Fruit fly (Drosophila melanogaster) S2 (cell line): ENCODE results near the gene Tb.

Experiments used
- CG8478 ChIP-seq: fragments of >200 bp; optimal IDR thresholded peaks from 2 replicates; lab custom pipeline; 2018
- CTCF ChIP-seq, 2 experiments: fragments of >200 bp; optimal IDR thresholded peaks; 2 replicates each; lab custom pipeline; 2018

Tb gene

DNA sequence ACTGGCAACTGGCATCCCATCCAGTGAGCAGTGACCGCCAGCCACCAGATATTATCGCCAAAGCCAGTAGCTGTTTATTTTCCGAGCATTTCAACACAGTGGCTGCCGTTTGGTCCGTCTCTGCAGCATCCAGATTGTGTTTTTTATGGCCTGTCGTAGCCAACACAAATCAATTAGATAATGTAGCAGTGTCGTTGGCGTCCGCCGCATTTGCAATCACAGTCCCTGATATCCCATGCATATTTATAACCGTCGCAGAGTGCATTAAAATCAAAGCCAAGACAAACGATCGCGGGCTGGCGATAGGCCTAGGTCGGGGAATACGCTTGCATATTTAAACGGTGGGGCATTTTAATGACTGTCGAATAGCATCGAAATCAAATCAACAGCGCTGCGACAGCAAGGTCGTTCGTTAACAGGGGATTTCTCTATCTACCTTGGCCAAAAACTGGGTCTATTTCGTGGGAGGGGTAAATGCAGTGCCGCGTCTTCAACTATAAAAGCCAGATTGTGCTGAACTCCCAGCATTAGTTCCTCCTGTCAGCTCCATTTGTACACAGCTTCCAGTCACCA lies 16.7 kb upstream of the Tb start, which contains the start of gene TwdlD:
Gene TwdlD (plus strand): TSS at position 523 of the 573 bp plus-strand sequence.
- no peak for TF ChIP-seq CTCF (optimal IDR thresholded peaks at IDR 0.05; lab: Kevin White, UChicago)
- no peak for TF ChIP-seq CG8478 (lab: Kevin White, UChicago)

DNA sequence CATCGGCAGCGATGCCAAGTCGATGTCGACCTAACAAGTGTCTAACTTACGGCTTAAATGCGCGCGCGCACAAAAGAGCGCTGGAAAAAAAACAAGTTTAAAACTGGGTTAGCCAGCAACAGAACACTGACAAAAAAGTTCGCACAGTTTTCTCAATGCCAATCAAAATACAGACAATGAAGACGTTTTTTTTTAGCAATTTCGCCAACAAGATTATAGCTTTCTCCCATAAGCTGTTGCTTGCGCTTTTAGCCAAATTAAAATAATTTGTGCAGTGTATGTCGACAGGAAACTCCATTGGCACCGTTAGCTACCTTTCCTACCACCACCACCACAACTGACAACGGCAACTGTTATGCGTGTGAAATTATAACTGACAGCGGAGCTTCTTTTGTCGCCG lies 1.6 kb upstream of the Tb start:
- TF ChIP-seq CG8478 (lab: Kevin White, UChicago) (no peak), CTCF (optimal IDR thresholded peaks at IDR 0.05; lab: Kevin White, UChicago) (no peak)

DNA sequence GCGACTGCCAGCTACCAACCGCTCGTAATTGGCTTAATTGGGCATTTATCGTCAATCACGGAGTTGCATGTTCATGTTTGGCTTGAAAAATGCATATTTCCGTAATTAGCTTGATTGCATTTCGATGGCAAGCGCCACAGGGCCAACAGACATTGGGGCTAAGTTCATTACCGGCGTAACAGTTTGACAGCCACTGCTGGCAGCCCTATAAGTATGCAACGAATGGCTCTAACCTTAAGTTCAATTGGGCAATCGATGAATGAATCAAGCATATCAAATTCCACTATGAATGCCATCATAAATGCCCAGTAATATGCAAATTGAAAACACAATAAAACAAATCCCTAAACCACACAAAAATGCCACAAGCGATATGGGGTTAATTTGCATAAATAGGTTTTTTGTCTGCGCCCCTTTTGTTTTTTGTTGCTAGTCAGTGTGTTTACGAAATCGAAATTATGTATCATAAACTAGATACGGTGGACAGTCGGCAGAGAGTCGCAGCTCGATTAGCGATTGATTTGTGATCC lies 759 bp upstream of the Tb start:
- TF ChIP-seq CTCF (optimal IDR thresholded peaks at IDR 0.05; lab: Kevin White, UChicago) (no peak), CG8478 (lab: Kevin White, UChicago) (no peak)

DNA sequence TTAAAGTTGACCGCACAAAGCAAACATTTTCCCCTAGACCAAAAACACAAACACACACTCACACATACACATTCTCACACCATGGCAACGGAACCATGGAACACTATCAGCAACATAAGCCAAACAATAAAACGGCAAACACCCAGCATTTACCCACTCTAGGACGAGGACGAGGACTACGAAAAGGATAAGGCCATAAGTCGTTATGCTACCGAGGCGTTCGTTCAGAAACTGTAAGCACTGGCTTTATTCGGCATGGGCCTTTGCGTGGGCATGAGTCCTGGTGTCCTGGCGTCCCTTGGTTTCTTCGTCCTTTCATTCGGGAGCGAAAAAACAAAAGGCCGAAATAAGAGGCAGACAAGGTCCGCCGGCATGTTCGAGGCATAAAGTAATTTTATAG lies 14.0 kb downstream of the Tb start:
- no peak for TF ChIP-seq CTCF (optimal IDR thresholded peaks at IDR 0.05; lab: Kevin White, UChicago)
- no peak for TF ChIP-seq CG8478 (lab: Kevin White, UChicago)

DNA sequence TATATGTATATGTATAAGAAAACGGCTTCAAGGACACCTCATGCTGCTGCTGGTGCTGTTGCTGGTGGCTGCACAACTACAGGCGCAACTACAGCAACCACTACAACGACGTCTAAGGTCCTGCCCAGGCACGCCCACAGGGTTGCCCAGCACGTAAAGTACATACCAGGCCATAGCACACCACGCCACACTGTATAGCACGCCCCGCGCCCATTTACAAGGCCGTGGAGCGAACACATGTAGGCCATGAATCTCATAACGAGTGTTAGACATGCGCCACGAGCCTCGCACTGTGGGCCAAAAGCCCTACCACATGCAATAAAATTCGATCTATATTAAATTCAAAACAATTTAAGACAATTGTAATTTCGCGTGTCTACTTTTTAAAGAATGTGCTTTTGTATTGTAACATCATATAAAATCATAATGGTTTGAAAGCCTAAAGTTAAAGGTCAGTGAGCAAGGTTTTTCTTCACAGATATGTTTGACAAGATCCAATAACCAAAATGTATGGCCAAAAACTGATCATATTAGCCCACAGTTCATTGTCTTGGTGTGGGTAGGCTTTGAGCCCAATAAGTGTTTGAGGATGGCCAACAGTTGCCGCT lies 15.4 kb downstream of the Tb start:
- TF ChIP-seq CG8478 (lab: Kevin White, UChicago), result no peak

DNA sequence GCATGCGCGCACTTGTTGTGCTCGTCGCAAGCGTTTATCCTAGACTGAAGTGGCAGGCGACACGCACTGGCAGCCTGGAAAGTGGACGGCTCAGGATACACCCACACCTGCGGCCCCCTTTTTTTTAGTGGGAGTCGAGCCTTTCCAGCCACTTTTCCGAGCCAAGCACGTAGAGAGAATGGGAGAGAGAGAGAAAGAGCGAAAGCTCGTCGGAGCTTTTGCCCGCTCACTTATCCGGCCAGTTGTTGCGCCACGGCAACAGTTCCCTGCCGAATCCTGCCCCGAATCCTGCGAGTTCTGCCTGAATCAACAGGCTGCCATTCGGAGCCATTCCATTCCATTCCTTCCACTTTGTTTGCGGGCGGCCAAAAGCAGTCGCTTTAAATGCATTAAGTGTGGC lies 25.7 kb downstream of the Tb start, which contains the start of gene beat-VII:
Gene beat-VII (minus strand): TSS at position 20 of the 400 bp plus-strand sequence.
- TF ChIP-seq CG8478 (lab: Kevin White, UChicago) (no peak), CTCF (optimal IDR thresholded peaks at IDR 0.05; lab: Kevin White, UChicago) (no peak)

DNA sequence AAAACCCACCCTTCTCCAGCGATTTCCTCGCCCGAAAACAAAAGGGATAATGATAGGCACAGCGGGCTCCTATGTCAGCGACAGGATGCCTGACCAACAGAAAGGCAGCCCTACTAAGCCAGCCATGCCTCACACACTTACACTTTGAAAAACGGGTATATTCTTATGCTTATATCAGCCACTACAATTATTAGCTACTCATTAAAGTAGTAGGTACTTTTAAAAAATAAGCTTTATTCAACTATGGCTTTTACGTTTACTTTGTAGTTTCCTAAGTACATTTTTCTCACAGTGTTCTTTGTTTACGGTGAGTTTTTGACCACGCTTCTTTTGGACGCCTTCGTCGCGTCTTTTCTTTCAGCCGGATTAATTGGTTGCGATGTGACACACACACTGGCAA lies 34.0 kb downstream of the Tb start:
- TF ChIP-seq CG8478 (lab: Kevin White, UChicago) (no peak), CTCF (optimal IDR thresholded peaks at IDR 0.05; lab: Kevin White, UChicago) (no peak)

DNA sequence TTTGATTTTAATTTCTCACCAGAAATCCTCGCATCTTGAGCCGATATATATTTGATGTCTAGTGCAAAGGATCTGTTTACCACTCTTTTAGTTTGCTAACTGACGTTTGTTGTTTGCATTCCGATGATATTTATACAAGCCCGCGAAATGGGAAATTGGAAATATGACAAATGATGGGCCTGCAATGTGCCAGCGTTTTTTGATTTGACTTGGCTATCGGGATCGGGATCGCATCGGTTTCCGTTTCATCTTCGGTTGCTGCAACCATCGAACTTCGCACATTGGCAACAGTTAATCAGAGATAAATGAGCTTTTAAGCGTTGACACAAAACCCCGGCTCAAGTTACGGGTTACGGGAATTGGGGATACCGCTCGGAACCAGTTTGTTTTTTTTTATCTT lies 37.2 kb downstream of the Tb start, which contains the start of gene TwdlQ:
Gene TwdlQ (minus strand): TSS at position 101 of the 400 bp plus-strand sequence.
- TF ChIP-seq CTCF (optimal IDR thresholded peaks at IDR 0.05; lab: Kevin White, UChicago), result no peak
- no peak for TF ChIP-seq CG8478 (lab: Kevin White, UChicago)

DNA sequence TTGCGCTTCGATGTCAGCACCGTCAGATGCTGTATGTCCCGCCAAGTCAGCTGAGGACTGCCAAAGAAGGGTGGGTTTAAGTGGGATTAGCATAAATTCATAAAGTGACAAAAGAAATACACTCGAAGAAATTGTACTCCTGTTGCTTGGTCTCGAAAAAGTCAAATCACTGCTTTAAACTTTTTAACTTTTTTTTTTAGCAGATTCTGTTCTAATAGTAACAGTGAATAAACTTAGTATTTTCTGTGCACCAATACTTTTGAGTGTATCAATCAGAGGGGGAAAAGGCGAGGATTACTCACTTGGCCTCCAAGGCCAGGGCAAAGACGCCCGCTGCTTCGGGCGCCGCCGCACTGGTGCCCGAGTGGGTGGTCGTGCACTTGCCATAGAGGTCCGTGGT lies 43.9 kb downstream of the Tb start:
- no peak for TF ChIP-seq CTCF (optimal IDR thresholded peaks at IDR 0.05; lab: Kevin White, UChicago)
- TF ChIP-seq CG8478 (lab: Kevin White, UChicago), result no peak

DNA sequence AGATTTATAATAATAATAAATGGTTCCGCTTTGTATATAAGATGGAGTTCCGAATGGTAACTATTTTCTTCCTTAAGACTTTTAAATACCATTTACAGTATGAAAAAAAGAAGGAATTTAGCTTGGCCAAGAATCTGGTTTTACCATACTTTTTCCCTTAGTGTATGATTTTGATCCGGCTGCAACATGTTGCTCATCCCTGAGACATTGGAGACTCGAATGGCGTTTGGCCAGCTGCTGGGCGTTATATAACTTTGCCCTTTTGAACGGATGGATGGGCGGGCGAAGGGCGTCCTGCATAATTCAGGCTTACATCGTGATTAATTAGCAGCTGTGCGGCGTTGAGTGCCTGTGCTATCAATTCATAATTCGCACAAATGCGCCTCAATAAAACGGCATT lies 48.1 kb downstream of the Tb start:
- no peak for TF ChIP-seq CTCF (optimal IDR thresholded peaks at IDR 0.05; lab: Kevin White, UChicago)
- no peak for TF ChIP-seq CG8478 (lab: Kevin White, UChicago)
